Worm (Caenorhabditis elegans): ENCODE measurements around the gene grd-4.

ce11 chrX:8521614-8522013, 20.6 kb downstream of the grd-4 start, which contains the start of gene C03G5.14:
- TF ChIP-seq snpc-4 (tag; optimal IDR thresholded peaks at IDR 0.05), result no peak
- no peak for TF ChIP-seq lin-13 (tag; optimal IDR thresholded peaks at IDR 0.05)
- no peak for TF ChIP-seq pha-4 (tag; optimal IDR thresholded peaks at IDR 0.05)
- no peak for TF ChIP-seq elt-3 (tag; optimal IDR thresholded peaks at IDR 0.05)
- no peak for TF ChIP-seq mep-1 (tag; optimal IDR thresholded peaks at IDR 0.05)
- TF ChIP-seq lsy-2 (tag; optimal IDR thresholded peaks at IDR 0.05), result no peak

Measured in whole organism, mixed stage, embryonic.